Fruit fly (Drosophila melanogaster): Measurements from ENCODE around the gene Tusp.

DNA sequence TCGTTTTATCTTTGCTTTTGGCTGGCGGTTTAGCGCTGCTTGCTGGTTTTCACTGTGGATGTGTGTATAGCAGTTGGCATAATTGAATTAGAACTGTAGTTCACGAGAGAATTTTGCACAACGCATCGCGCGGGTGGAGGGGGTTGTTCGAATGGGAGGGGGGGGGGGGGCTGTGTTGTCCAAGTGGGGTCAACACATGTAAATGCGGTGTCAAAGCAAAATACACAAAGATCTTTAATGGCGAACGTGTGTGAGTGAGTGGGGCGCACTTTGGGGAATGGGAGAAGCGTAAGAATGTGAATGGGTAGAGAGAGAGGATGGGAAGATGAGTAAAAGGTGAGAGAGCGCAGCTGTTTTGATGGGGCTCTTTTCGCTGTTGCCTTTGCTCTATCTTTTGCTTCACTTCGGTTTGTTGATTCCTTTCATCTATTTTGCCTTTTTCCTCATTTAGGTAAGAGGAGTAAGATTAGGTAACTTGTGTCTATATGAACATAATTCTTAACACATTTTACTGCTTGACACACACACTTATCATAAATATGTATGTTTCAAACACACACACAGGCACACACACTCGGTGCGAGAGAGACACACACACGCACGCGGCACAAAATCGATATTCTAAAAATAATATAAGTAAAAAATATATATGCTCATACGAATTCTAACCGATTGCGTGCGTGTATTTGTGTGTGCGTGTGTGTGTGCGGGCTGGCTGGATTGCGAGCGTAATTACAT lies 27.2 kb upstream of the Tusp start:
- TF ChIP-seq CG12605 (GFP tag; IDR thresholded peaks at IDR 0.05) (no peak), fd96Ca (GFP tag; IDR thresholded peaks at IDR 0.05) (no peak), CG15710 (tag; optimal IDR thresholded peaks at IDR 0.05) (no peak)
